Fruit fly (Drosophila melanogaster) whole organism, adult: ENCODE measurements around the gene Mst36Fb.
A peak's percentile ranks its signal among the peaks of the same experiment; 100 is the strongest.

Source experiments
- CG12768 ChIP-seq: fragments of 200-800 bp; sonication (Bioruptor generic); optimal IDR thresholded peaks from 2 replicates; lab custom pipeline; 2017; ENCODE audit warnings: missing biosample characterization, missing genetic modification characterization, mild to moderate bottlenecking, moderate library complexity, missing genetic modification reagents
- CG14711 ChIP-seq: fragments of 200-800 bp; sonication (Bioruptor generic); optimal IDR thresholded peaks from 2 replicates; lab custom pipeline; 2018; ENCODE audit warnings: missing biosample characterization, mild to moderate bottlenecking, missing genetic modification characterization, moderate library complexity
- CG5204 ChIP-seq: fragments of 200-800 bp; sonication (Bioruptor generic); optimal IDR thresholded peaks from 2 replicates; lab custom pipeline; 2016; ENCODE audit warnings: missing biosample characterization, missing genetic modification characterization
- CG7045 ChIP-seq: fragments of 200-800 bp; sonication (Bioruptor generic); optimal IDR thresholded peaks from 2 replicates; lab custom pipeline; 2017; ENCODE audit warnings: missing biosample characterization, mild to moderate bottlenecking, missing genetic modification characterization
- Crg-1 ChIP-seq: fragments of 200-800 bp; sonication (Bioruptor generic); optimal IDR thresholded peaks from 2 replicates; lab custom pipeline; 2016; ENCODE audit warnings: missing biosample characterization, missing genetic modification characterization
- Hr96 ChIP-seq: fragments of 200-800 bp; sonication (Bioruptor generic); optimal IDR thresholded peaks from 2 replicates; lab custom pipeline; 2016; ENCODE audit warnings: missing biosample characterization, missing genetic modification characterization
- cnc ChIP-seq, 2 experiments: fragments of >200 bp; optimal IDR thresholded peaks; 2 replicates each; lab custom pipeline; 2017
- kay ChIP-seq: fragments of 200-800 bp; sonication (Bioruptor generic); peaks from one replicate; lab custom pipeline; 2016; ENCODE audit warnings: missing biosample characterization, missing genetic modification characterization, borderline replicate concordance
- ovo ChIP-seq: fragments of 200-800 bp; sonication (Bioruptor generic); optimal IDR thresholded peaks from 2 replicates; lab custom pipeline; 2016; ENCODE audit warnings: missing biosample characterization, missing genetic modification characterization

DNA sequence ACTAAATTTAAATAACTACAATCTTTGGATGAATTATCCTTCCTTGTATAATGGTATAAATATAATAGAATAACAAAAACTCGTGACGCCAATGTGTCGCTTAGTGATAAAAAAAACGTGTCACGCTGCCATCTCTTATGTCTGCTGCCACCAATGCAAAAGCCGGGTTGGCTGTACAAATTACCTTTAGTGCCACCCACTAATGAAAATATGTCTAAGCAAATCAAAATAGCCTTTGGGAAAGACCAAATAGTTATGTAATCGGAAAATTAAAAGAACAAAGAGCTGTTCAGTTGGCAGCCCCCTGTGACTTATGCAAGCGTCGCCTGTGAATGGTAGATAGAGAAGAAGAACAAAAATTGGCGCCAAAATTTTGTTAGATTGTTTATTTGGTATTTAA is 14.5 kb upstream of the Mst36Fb start, which contains the start of gene CG10336:
- no peak for TF ChIP-seq cnc (optimal IDR thresholded peaks at IDR 0.05; lab: Kevin White, UChicago)
- TF ChIP-seq Crg-1 (GFP tag; lab: Kevin White, UChicago), result no peak
- no peak for TF ChIP-seq CG5204 (GFP tag; lab: Kevin White, UChicago)
- no peak for TF ChIP-seq ovo
- peak; percentile 36 for TF ChIP-seq CG14711
- no peak for TF ChIP-seq Hr96
- TF ChIP-seq CG12768 (GFP tag; lab: Kevin White, UChicago), result no peak
- no peak for TF ChIP-seq CG7045 (GFP tag; lab: Kevin White, UChicago)
- TF ChIP-seq kay, result peak; percentile 84
